Fruit fly (Drosophila melanogaster) Kc167 (cell line): ENCODE measurements around the gene DCX-EMAP.

Experiments used
- Myc ChIP-seq: fragments of >200 bp; optimal IDR thresholded peaks from 2 replicates; lab custom pipeline; 2017; ENCODE audit warnings: missing external identifiers
- h ChIP-seq: fragments of >200 bp; optimal IDR thresholded peaks from 3 replicates; lab custom pipeline; 2018; ENCODE audit warnings: missing external identifiers
- insv ChIP-seq: fragments of >200 bp; optimal IDR thresholded peaks from 3 replicates; lab custom pipeline; 2018; ENCODE audit warnings: missing external identifiers
- psq ChIP-seq: fragments of >200 bp; optimal IDR thresholded peaks from 2 replicates; lab custom pipeline; 2017; ENCODE audit warnings: missing external identifiers
- ttk ChIP-seq: sonication (Bioruptor generic); optimal IDR thresholded peaks from 2 replicates; lab custom pipeline; 2017; ENCODE audit warnings: missing external identifiers

dm6 chr3L:14968553-14968952 lies 64.9 kb downstream of the DCX-EMAP start:
- no peak for TF ChIP-seq h (lab: Kevin White, UChicago)
- no peak for TF ChIP-seq Myc (lab: Kevin White, UChicago)
- no peak for TF ChIP-seq psq (lab: Kevin White, UChicago)
- no peak for TF ChIP-seq insv (lab: Kevin White, UChicago)
- TF ChIP-seq ttk (lab: Kevin White, UChicago), result no peak
